Fruit fly (Drosophila melanogaster): ENCODE data around the gene CG11122.
A peak's percentile ranks its signal among the peaks of the same experiment; 100 is the strongest.

The CG11122 gene

DNA sequence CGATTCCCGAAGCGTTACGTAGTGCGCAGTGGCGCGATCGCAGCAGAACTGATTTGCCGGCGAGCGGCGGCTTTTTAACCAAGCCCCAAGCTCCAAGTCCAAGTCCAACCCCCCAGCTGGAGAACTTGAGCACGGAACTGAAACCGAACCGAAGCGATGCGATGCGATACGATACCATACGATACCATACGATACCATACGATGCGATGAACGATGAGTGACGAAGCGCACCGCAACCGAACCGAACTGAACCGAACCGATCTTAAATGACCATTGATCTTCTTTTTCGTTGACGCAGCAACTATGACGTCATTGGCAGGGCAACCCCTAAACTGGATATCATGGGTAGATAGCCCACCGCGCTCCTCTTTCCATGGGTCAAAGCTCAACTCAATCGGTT, 38.3 kb downstream of the CG11122 start, which contains the start of gene sev (continued):
- TF ChIP-seq Spps (tag; optimal IDR thresholded peaks at IDR 0.05) (no peak), sd (tag; optimal IDR thresholded peaks at IDR 0.05) (no peak), MBD-R2 (GFP tag; IDR thresholded peaks at IDR 0.05) (no peak), gro (GFP tag; optimal IDR thresholded peaks at IDR 0.05) (no peak), onecut (GFP tag; IDR thresholded peaks at IDR 0.05) (no peak), CG15514 (GFP tag; optimal IDR thresholded peaks at IDR 0.05) (peak; percentile 36), CG3065 (GFP tag; optimal IDR thresholded peaks at IDR 0.05) (no peak), Med (GFP tag) (peak; percentile 16), CG6854 (GFP tag; optimal IDR thresholded peaks at IDR 0.05) (no peak), chm (GFP tag; IDR thresholded peaks at IDR 0.05) (no peak), CG3847 (GFP tag; IDR thresholded peaks at IDR 0.05) (no peak), CG3838 (GFP tag; optimal IDR thresholded peaks at IDR 0.05) (no peak), CG10321 (GFP tag; IDR thresholded peaks at IDR 0.05) (no peak), CG18599 (GFP tag; optimal IDR thresholded peaks at IDR 0.05) (no peak), CG12155 (GFP tag; optimal IDR thresholded peaks at IDR 0.05) (no peak), sqz (GFP tag; optimal IDR thresholded peaks at IDR 0.05) (no peak), BEAF-32 (GFP tag; optimal IDR thresholded peaks at IDR 0.05) (peak; percentile 23), CG4730 (GFP tag; IDR thresholded peaks at IDR 0.05) (no peak), CG6791 (GFP tag; IDR thresholded peaks at IDR 0.05; ENCODE audit: partially characterized antibody) (no peak), hth (optimal IDR thresholded peaks at IDR 0.05) (no peak)

DNA sequence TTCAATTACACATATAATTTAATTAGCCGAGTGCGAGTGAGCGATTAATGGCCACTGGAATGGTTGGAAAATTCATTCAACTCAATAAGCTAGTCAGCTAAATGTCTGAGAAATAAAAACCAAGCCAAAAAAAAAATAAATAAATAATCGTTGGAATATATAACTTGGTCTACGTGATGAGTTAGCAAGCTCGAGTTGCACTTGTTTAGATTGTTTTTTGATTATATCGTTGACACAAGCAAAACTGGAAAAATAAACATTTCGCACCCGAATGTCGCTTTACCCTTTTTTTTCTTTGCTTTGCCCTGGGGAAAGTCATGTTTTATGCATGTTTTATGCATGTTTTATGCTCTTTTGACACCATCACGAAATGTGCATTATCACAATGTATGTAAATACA, 41.5 kb downstream of the CG11122 start:
- no peak for TF ChIP-seq dysf (GFP tag; IDR thresholded peaks at IDR 0.05)
- TF ChIP-seq ssp (GFP tag; IDR thresholded peaks at IDR 0.05), result no peak
- TF ChIP-seq CG31441 (GFP tag; IDR thresholded peaks at IDR 0.05), result no peak
- no peak for TF ChIP-seq fd102C (GFP tag; optimal IDR thresholded peaks at IDR 0.05)
- no peak for TF ChIP-seq CG34224 (GFP tag; IDR thresholded peaks at IDR 0.05; ENCODE audit: partially characterized antibody)

DNA sequence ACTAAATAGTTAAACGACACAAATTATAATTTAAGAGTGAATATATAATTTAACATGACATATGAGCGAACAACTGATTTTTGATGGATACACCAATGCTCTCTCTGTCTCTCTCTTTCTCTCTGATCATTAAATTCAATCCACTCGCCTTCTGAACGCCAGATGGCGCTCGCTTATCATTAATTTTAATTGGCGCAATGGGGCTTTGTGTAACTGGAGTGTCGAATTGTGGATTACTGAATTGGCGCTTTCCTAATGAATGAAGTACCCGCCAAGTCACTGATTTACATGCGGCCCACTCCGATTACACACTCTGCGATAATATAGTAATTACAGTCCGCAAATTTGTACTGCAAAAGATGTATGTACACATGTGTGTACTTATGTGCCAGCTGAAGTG, 42.7 kb downstream of the CG11122 start:
- TF ChIP-seq Abd-B (GFP tag; optimal IDR thresholded peaks at IDR 0.05) (peak; percentile 1), Trl (optimal IDR thresholded peaks at IDR 0.05) (peak; percentile 2 to 8), Trl (GFP tag; optimal IDR thresholded peaks at IDR 0.05) (no peak), stwl (tag; optimal IDR thresholded peaks at IDR 0.05) (peak; percentile 16), ftz-f1 (GFP tag; optimal IDR thresholded peaks at IDR 0.05) (no peak), zen (tag; optimal IDR thresholded peaks at IDR 0.05) (peak; percentile 3), CG16815 (GFP tag; optimal IDR thresholded peaks at IDR 0.05) (no peak), tgo (GFP tag; IDR thresholded peaks at IDR 0.05) (no peak), gcm (GFP tag; optimal IDR thresholded peaks at IDR 0.05) (no peak), CG16863 (GFP tag; optimal IDR thresholded peaks at IDR 0.05) (no peak), trem (tag; optimal IDR thresholded peaks at IDR 0.05) (no peak), CG11085 (GFP tag; IDR thresholded peaks at IDR 0.05) (no peak), CG10979 (tag; optimal IDR thresholded peaks at IDR 0.05) (peak; percentile 19), CG8089 (GFP tag; optimal IDR thresholded peaks at IDR 0.05) (no peak), cg (GFP tag; optimal IDR thresholded peaks at IDR 0.05) (no peak), ro (GFP tag; IDR thresholded peaks at IDR 0.05) (no peak), CG13624 (GFP tag; optimal IDR thresholded peaks at IDR 0.05) (no peak), CG18476 (GFP tag; optimal IDR thresholded peaks at IDR 0.05) (no peak), Dbx (GFP tag; IDR thresholded peaks at IDR 0.05) (no peak), CG34376 (GFP tag; optimal IDR thresholded peaks at IDR 0.05) (no peak), Max (GFP tag; optimal IDR thresholded peaks at IDR 0.05) (no peak), CG14965 (GFP tag; optimal IDR thresholded peaks at IDR 0.05; ENCODE audit: borderline replicate concordance) (peak; percentile 89), CG32767 (GFP tag; IDR thresholded peaks at IDR 0.05) (no peak), tll (GFP tag; optimal IDR thresholded peaks at IDR 0.05) (no peak), BEAF-32 (GFP tag; optimal IDR thresholded peaks at IDR 0.05) (no peak), Drgx (GFP tag; IDR thresholded peaks at IDR 0.05) (no peak), CTCF (GFP tag; optimal IDR thresholded peaks at IDR 0.05) (peak; percentile 88)

All from whole organism, embryonic.